Fruit fly (Drosophila melanogaster) whole organism: ENCODE measurements around the gene cocoon.

Source experiments
- CG8478 ChIP-seq: fragments of >200 bp; optimal IDR thresholded peaks from 2 replicates; lab custom pipeline; 2018; ENCODE audit warnings: inconsistent platforms
- Dll ChIP-seq: fragments of >200 bp; optimal IDR thresholded peaks from 2 replicates; lab custom pipeline; 2017
- EcR ChIP-seq, 2 experiments: fragments of >200 bp; optimal IDR thresholded peaks; 2 replicates each; lab custom pipeline; 2017; ENCODE audit warnings: missing biosample characterization in 2 of 2, missing genetic modification characterization in 2 of 2, missing genetic modification reagents in 2 of 2
- pan ChIP-seq: fragments of >200 bp; optimal IDR thresholded peaks from 2 replicates; lab custom pipeline; 2017
- psq ChIP-seq: fragments of >200 bp; optimal IDR thresholded peaks from 2 replicates; lab custom pipeline; 2017
- usp ChIP-seq: fragments of >200 bp; optimal IDR thresholded peaks from 2 replicates; lab custom pipeline; 2017; ENCODE audit warnings: missing biosample characterization, missing genetic modification characterization, mixed read lengths

The cocoon gene

dm6 chr3L:15497902-15498301 is 24.0 kb upstream of the cocoon start, which contains the start of gene CG7276:
Gene CG7276, plus strand, starts transcription at chr3L:15498202.
- TF ChIP-seq CG8478 (lab: Kevin White, UChicago), result no peak
- no peak for TF ChIP-seq psq
- TF ChIP-seq EcR (GFP tag; optimal IDR thresholded peaks at IDR 0.05; lab: Kevin White, UChicago), result no peak
- no peak for TF ChIP-seq usp (GFP tag; lab: Kevin White, UChicago)
- TF ChIP-seq pan (lab: Kevin White, UChicago), result no peak
- no peak for TF ChIP-seq Dll (lab: Kevin White, UChicago)

DNA sequence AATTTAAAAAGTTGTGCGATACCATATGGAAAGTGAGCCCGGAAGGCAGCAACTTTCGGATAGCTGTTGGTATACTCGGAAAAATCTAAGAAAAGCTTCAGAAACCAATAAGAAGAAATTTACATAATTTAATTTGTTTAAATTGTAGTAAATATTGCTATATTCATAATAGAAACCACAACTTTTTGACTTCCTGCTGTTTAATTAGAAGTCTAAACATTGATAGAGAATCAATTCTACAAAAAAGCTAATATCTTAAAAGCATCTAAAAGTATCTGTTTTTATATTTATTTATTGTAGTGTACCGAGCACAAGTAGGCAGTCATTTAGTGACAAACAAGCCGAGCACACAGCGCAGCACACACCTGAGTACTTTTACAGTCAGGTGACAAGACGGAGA is 22.4 kb upstream of the cocoon start, which contains the start of gene CG13455:
TSS of gene CG13455 (plus strand) at position 301 of the 400 bp plus-strand sequence.
- no peak for TF ChIP-seq usp (GFP tag; lab: Kevin White, UChicago)
- TF ChIP-seq CG8478 (lab: Kevin White, UChicago), result no peak
- no peak for TF ChIP-seq Dll (lab: Kevin White, UChicago)
- no peak for TF ChIP-seq pan (lab: Kevin White, UChicago)
- no peak for TF ChIP-seq psq
- no peak for TF ChIP-seq EcR (GFP tag; optimal IDR thresholded peaks at IDR 0.05; lab: Kevin White, UChicago)

DNA sequence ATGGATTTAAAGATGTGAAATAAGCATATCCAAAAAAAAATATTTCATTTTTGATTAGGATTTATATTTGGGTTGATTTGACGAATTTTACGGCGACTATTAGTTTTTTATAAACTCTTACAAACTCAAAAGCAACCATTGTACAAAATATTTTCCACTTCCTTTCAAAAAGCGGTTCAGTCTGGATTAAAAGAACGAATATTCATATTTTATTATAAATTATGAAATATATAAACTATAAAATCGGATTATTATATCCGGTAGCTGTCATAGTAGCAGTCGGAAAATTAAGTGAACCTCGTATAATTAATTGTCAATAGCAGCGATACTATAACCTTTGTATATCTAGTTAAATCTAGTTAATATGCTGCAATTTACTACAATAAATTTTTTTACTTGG is 21.5 kb upstream of the cocoon start, which contains the start of gene CG12355:
TSS of gene CG12355 (minus strand) at position 101 of the 400 bp plus-strand sequence.
- TF ChIP-seq EcR (GFP tag; optimal IDR thresholded peaks at IDR 0.05; lab: Kevin White, UChicago) (no peak), CG8478 (lab: Kevin White, UChicago) (no peak), Dll (lab: Kevin White, UChicago) (no peak), pan (lab: Kevin White, UChicago) (no peak), psq (no peak), usp (GFP tag; lab: Kevin White, UChicago) (no peak)

dm6 chr3L:15494599-15495271 is 20.8 kb upstream of the cocoon start:
- TF ChIP-seq EcR (GFP tag; optimal IDR thresholded peaks at IDR 0.05; lab: Kevin White, UChicago) (no peak), pan (lab: Kevin White, UChicago) (no peak), Dll (lab: Kevin White, UChicago) (no peak), usp (GFP tag; lab: Kevin White, UChicago) (no peak), CG8478 (lab: Kevin White, UChicago) (no peak), psq (no peak)

dm6 chr3L:15493886-15494598 is 20.1 kb upstream of the cocoon start:
- TF ChIP-seq Dll (lab: Kevin White, UChicago) (no peak), CG8478 (lab: Kevin White, UChicago) (no peak), usp (GFP tag; lab: Kevin White, UChicago) (no peak), pan (lab: Kevin White, UChicago) (no peak), EcR (GFP tag; optimal IDR thresholded peaks at IDR 0.05; lab: Kevin White, UChicago) (no peak), psq (no peak)

DNA sequence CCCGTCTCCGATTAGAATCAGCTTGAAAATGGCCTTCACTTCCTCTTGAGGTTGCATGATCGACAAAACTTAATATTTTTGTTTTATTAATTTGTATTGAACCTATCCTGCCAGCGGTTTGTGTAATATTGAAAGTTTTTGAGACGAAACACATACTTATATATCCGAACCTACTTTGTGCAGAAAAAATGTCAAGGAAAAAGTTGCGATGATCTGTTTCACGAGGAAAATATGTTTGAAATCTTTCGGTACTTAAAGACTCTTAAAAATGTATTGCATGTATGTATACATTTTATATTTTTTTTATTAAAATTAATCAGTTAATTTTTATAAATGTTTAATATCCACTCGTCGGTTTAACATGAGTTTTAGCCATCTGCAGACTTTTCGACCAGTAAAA is 11.4 kb upstream of the cocoon start, which contains the start of gene Ran-like:
TSS of gene Ran-like (minus strand) at position 101 of the 400 bp plus-strand sequence.
- TF ChIP-seq Dll (lab: Kevin White, UChicago), result no peak
- TF ChIP-seq pan (lab: Kevin White, UChicago), result no peak
- TF ChIP-seq usp (GFP tag; lab: Kevin White, UChicago), result no peak
- no peak for TF ChIP-seq EcR (GFP tag; optimal IDR thresholded peaks at IDR 0.05; lab: Kevin White, UChicago)
- TF ChIP-seq CG8478 (lab: Kevin White, UChicago), result no peak
- no peak for TF ChIP-seq psq
